Worm (Caenorhabditis elegans) whole organism, young adult: ENCODE results near the gene srv-4.

Source experiments
- B0019.2 ChIP-seq: fragments of 200-800 bp; sonication (Bioruptor generic); conservative IDR thresholded peaks from 2 replicates; pipeline ENCODE4 v1.3.6; 2022; ENCODE audit warnings: missing genetic modification reagents, missing genetic modification characterization, missing compliant biosample characterization
- B0035.1 ChIP-seq: sonication (generic microtip); optimal IDR thresholded peaks from 2 replicates; lab custom pipeline; 2016; ENCODE audit warnings: missing genetic modification characterization, mild to moderate bottlenecking, missing compliant biosample characterization, missing genotype, missing genetic modification reagents
- hrde-1 ChIP-seq: sonication (generic microtip); optimal IDR thresholded peaks from 2 replicates; lab custom pipeline; 2016; ENCODE audit warnings: missing genetic modification characterization, mild to moderate bottlenecking, missing compliant biosample characterization, moderate library complexity, missing genotype, missing genetic modification reagents, borderline replicate concordance
- pha-4 ChIP-seq: fragments of 150-350 bp; sonication (generic microtip); optimal IDR thresholded peaks from 2 replicates; lab custom pipeline; 2014; ENCODE audit warnings: missing biosample characterization, missing genetic modification reagents, missing genetic modification characterization

ce11 chrIV:4284989-4285388, 3.2 kb downstream of the srv-4 start:
- no peak for TF ChIP-seq hrde-1 (tag; lab: Kevin White, UChicago)
- TF ChIP-seq B0035.1: no peak
- no peak for TF ChIP-seq pha-4 (tag; lab: Kevin White, UChicago)
- TF ChIP-seq B0019.2 (GFP tag; lab: Robert Waterston, UW): no peak
